Worm (Caenorhabditis elegans): ENCODE measurements around the gene ppm-1.D.

DNA sequence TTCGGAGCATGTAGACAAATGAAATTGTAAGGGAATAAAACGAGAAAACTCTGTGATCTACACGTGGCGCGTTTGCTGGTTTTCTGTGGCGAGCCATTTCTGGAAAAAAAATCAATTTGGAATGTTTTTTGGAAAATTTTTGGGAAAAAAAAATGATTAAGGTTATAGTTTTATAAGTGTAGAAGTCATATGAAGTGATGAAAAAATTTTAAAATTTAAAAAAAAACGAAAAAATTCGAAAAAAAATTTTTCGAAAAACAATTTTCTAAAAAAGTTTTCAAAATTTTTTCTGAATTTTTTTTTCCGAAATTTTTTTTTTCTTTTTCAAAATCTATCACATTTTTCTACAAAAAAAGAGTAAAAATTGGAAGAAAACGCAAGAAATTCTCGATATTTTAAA, 55.1 kb downstream of the ppm-1.D start, which contains the start of gene H14E04.3:
- no peak for TF ChIP-seq tbx-2 (tag; optimal IDR thresholded peaks at IDR 0.05)
- no peak for TF ChIP-seq lim-6 (tag; optimal IDR thresholded peaks at IDR 0.05)
- no peak for TF ChIP-seq C38D4.7 (GFP tag; optimal IDR thresholded peaks at IDR 0.05)
- TF ChIP-seq pha-4 (tag; optimal IDR thresholded peaks at IDR 0.05): no peak
- no peak for TF ChIP-seq fkh-10 (GFP tag; optimal IDR thresholded peaks at IDR 0.05)
- TF ChIP-seq pat-9 (tag; optimal IDR thresholded peaks at IDR 0.05): no peak
- no peak for TF ChIP-seq odd-2 (tag; optimal IDR thresholded peaks at IDR 0.05)
- no peak for TF ChIP-seq nhr-232 (tag; optimal IDR thresholded peaks at IDR 0.05)
- TF ChIP-seq ama-1 (optimal IDR thresholded peaks at IDR 0.05): no peak
